Worm (Caenorhabditis elegans) whole organism, dauer: Measurements from ENCODE around the gene H38K22.7.

Source experiments
- unc-62 ChIP-seq: sonication (generic microtip); optimal IDR thresholded peaks from 2 replicates; lab custom pipeline; 2017; ENCODE audit warnings: missing biosample characterization, missing genetic modification reagents, missing genetic modification characterization

The H38K22.7 gene

ce11 chrIII:4300989-4301498, 20.5 kb upstream of the H38K22.7 start, which contains the start of gene R10E4.11:
Gene R10E4.11, minus strand, starts transcription at chrIII:4301039.
- TF ChIP-seq unc-62 (GFP tag; lab: Kevin White, UChicago): no peak

ce11 chrIII:4302293-4302692, 19.2 kb upstream of the H38K22.7 start, which contains the start of gene R10E4.9:
Gene R10E4.9, minus strand, starts transcription at chrIII:4302393.
- no peak for TF ChIP-seq unc-62 (GFP tag; lab: Kevin White, UChicago)

- no peak for TF ChIP-seq unc-62 (GFP tag; lab: Kevin White, UChicago)
Measured at ce11 chrIII:4302780-4303179, 18.7 kb upstream of the H38K22.7 start.

ce11 chrIII:4309303-4309702, 12.2 kb upstream of the H38K22.7 start:
- no peak for TF ChIP-seq unc-62 (GFP tag; lab: Kevin White, UChicago)

ce11 chrIII:4313061-4313962, 8.2 kb upstream of the H38K22.7 start, which contains the start of the genes evl-14 and dcn-1:
Gene evl-14, minus strand, starts transcription at chrIII:4313128.
Gene dcn-1, plus strand, starts transcription at chrIII:4313912.
- no peak for TF ChIP-seq unc-62 (GFP tag; lab: Kevin White, UChicago)

- no peak for TF ChIP-seq unc-62 (GFP tag; lab: Kevin White, UChicago)
Measured at ce11 chrIII:4314502-4314901, 7.0 kb upstream of the H38K22.7 start.

ce11 chrIII:4317065-4317752, 4.3 kb upstream of the H38K22.7 start, which contains the start of gene tag-131:
Gene tag-131, plus strand, starts transcription at chrIII:4317702.
- TF ChIP-seq unc-62 (GFP tag; lab: Kevin White, UChicago): no peak

ce11 chrIII:4320113-4320512, 1.4 kb upstream of the H38K22.7 start, which contains the start of gene H38K22.6:
Gene H38K22.6, plus strand, starts transcription at chrIII:4320413.
- TF ChIP-seq unc-62 (GFP tag; lab: Kevin White, UChicago): no peak

ce11 chrIII:4323120-4323519, 1.6 kb downstream of the H38K22.7 start:
- TF ChIP-seq unc-62 (GFP tag; lab: Kevin White, UChicago): no peak

ce11 chrIII:4323859-4324258, 2.4 kb downstream of the H38K22.7 start, which contains the start of gene H38K22.9:
Gene H38K22.9, plus strand, starts transcription at chrIII:4324159.
- TF ChIP-seq unc-62 (GFP tag; lab: Kevin White, UChicago): no peak

- no peak for TF ChIP-seq unc-62 (GFP tag; lab: Kevin White, UChicago)
Measured at ce11 chrIII:4328208-4328987, 6.9 kb downstream of the H38K22.7 start.

- no peak for TF ChIP-seq unc-62 (GFP tag; lab: Kevin White, UChicago)
Measured at ce11 chrIII:4330984-4331383, 9.5 kb downstream of the H38K22.7 start, which contains the start of gene gly-6. Gene gly-6, minus strand, starts transcription at chrIII:4331228.

- TF ChIP-seq unc-62 (GFP tag; lab: Kevin White, UChicago): no peak
Measured at ce11 chrIII:4332543-4333042, 11.1 kb downstream of the H38K22.7 start, which contains the start of gene cdk-12. Gene cdk-12, plus strand, starts transcription at chrIII:4332992.

- no peak for TF ChIP-seq unc-62 (GFP tag; lab: Kevin White, UChicago)
Measured at ce11 chrIII:4335614-4336013, 14.1 kb downstream of the H38K22.7 start.

ce11 chrIII:4343070-4343469, 21.6 kb downstream of the H38K22.7 start, which contains the start of the genes B0285.3 and lcmt-1:
Gene B0285.3, minus strand, starts transcription at chrIII:4343336.
Gene lcmt-1, plus strand, starts transcription at chrIII:4343446.
- no peak for TF ChIP-seq unc-62 (GFP tag; lab: Kevin White, UChicago)
